Fruit fly (Drosophila melanogaster) whole organism, larva: ENCODE results near the gene CG14439.

Experiments
- noc ChIP-seq: fragments of 200-800 bp; sonication (Bioruptor generic); optimal IDR thresholded peaks from 3 replicates; lab custom pipeline; 2019; ENCODE audit warnings: missing biosample characterization, mild to moderate bottlenecking, missing genetic modification characterization, moderate library complexity

Gene CG14439

DNA sequence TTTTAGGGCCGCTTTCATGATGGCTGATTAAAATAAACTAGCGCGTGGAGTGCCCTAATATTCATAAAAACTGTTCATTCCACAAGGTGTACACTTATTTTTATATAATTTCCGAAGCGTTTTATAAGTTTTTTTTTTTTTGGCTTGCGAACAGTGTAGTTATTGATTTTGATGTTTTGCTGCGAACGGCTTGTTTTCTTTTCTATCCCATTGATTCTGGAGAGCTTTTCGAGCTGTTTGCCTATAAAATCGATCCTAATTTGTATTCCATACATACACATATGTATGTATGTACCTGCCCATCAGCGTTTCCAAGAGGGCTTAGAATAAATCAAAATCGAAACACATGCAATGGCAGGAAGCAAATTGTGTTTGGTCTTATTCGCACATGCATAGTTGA, 37.1 kb upstream of the CG14439 start:
- no peak for TF ChIP-seq noc (tag; lab: Kevin White, UChicago)

DNA sequence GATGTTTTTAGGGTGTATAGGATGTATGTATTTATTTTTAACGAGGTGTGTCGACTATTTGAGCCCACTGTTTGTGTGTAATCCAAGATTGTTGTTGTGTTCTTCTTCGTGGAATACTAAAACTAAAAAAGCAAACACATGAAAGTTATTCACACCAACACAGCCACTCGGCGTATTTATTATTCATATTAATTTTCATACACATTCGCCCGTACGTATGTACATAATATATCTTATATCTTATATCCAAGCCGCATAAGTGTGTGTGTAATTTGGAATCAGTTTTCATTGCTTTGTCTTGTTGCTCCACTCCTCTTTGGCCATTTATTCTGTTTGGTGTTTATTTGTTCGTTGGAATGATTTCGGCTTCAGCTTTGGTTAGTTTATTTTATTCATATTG, 36.7 kb upstream of the CG14439 start:
- TF ChIP-seq noc (tag; lab: Kevin White, UChicago) = no peak

DNA sequence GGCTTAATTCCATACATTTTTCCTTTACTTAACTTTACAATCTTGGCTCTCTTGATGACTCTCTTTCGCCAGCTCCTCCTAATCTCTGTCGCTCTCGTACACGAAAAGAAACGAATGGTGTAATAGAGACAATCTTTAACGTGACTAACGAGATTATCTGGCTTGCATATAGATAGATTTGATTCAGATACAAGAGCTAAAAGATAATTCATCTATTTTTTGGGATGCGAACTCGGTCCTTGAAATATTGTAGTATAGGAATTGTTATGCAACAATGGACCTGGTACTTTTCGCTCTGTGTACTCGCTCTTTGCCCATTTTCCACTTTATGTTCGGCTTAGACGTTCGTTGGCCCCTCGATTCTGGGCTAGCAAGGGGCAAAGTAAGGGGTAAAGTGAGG, 36.0 kb upstream of the CG14439 start:
- TF ChIP-seq noc (tag; lab: Kevin White, UChicago) = peak; percentile 58

DNA sequence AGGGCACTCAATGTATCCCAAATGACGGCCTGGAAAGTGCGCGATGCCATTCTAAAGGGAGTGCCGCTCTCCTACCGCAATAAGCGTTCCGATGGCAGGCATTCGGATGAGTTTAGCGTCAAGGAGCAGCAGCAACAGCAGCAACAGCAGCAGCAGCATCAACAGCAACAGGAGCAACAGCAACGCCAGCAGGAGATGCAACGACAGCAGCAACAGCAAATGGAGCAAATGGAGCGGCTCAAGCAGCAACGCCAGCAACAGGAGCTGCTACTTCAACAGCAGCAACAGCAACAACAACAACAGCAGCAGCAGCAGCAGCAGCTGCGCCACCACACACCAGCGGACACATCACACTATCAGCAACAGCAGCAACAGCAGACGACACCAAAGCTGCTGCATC, 31.2 kb upstream of the CG14439 start:
- no peak for TF ChIP-seq noc (tag; lab: Kevin White, UChicago)

DNA sequence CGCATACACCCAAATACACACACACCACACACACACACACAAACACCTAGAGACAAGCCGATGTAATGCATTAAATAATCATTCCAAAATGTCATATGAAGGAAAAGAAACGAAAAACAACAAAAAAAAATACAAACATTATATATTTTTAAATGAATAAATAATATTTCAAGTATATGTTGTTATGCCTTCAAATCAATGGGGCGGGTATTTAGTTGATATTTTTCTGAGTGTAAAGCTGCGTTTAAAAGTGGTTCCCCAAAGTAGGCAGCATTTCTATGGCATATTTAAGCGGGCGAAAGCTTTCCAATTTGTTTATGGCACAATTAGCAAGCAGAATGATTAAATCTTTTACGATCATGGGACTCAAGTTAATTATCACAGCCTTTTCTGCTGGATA, 28.1 kb upstream of the CG14439 start:
- peak; percentile 39 for TF ChIP-seq noc (tag; lab: Kevin White, UChicago)

DNA sequence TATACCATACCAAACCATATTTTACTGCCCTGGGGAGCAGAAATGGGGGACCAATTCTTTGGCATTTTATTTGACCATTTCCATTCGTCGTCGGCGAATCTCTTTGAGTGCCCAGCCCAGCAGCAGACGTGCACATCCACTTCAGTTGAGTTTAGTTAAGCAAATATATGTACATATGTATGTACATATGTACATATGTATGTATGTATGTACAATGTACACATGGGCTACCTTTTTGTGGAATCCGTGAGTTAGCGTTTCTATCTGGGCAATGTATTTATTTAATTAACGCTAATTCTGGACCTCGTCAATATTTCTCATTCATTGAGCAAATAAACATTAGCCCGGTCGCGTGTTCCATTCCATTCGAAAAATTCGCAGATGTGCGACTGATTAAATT, 27.4 kb upstream of the CG14439 start:
- no peak for TF ChIP-seq noc (tag; lab: Kevin White, UChicago)

DNA sequence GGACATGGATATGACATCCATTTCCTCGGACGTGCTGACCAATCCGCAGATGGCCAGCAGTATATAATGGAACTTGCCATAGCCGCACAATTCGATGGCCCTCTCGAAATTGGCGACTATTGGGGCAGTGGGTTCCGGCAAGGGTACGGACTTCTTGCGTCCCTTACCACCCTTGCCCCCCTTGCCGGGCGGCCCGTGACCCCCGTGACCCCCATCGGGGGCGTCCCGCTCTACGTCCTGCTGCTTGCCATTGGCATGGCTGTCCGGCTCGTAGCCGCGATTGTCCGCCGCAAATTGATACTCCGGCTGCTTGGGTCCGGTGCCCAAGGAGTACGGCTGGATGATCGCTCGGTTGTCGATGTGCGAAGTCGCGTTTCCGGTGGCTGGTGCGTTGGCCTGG, 23.7 kb upstream of the CG14439 start:
- TF ChIP-seq noc (tag; lab: Kevin White, UChicago) = no peak

DNA sequence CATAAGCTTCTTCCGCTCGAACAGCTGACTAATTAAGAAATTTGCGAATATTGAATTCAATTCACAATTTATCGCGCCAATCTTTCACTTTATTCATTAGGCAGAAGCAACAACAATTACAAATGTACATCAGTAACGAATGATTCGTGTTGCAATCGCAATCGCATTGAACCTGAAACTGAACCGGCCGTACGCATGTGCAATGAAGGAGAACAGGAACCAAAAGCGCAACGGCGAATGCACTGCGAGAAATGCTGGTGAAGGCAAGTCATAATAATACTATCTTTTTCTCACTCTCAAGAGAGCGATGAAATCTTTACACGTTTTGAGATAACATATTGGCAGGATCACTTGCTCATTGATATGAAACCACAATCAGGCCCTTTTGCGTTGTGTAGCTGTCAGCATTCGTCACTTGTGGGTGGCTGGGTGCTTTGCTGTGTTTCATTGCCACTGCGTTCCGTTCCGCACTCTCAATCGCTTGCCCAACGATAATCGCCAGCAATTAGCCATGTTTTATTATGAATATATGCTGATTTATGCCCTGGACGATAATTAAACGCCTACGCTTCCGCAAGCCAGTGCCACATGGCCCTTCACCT, 22.3 kb upstream of the CG14439 start:
- no peak for TF ChIP-seq noc (tag; lab: Kevin White, UChicago)

DNA sequence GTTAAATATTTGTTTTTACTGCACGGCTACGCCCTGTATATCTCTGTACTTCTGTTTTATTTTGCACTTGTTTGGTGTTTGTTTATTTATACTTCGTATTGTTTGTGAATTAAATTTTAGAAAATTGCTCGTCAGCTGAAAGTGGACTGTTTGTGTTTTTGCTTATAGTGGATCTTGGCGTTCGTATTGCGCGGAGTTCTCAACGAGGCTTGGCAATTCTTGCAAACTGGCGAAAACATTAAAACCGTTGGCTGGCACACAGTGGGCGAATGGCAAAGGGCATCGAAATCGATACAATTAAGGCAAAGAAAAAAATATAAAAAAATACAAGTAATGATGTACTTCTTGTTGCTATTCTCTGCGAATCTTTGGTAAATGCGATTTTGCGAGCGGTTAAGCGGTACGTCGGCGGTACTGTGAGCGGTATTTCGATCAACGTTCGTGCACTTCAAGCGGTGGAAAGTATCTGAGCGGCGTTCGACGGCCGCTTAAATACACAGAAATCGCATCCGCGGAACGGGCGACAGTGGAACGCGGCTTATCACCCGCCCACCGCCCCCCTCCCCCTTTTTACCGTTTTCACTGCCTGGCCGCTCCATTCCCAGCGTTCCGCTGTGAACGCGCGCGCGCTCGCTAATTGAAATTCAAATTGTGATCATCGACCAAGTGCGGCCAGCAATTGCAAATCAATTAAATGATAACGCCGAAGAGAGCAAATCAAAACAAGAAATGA, 20.4 kb upstream of the CG14439 start:
- no peak for TF ChIP-seq noc (tag; lab: Kevin White, UChicago)

DNA sequence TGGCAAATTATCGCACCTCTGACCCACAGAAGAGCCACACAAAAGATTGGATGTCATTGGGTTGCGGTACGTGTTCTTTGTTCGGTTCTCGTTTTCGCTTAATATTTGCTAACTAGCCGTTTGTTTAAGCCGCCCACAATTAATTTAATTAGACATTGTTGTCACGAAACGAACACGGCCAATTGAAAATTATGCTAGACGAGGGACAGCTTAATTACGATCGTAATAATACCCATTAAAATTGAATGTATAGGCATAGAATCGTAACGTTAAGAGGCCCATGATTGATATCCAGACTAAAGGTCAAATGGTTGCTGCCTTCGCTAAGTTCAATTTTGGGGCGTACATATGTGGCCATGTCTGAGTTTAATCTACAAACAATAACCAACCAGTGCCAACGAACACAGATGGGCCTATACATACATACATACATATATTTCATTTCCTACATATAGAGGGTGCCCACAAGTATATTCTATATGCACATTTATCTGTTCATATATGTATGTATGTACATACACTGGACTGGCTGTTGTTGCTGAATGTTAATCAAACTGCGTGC, 18.7 kb upstream of the CG14439 start:
- TF ChIP-seq noc (tag; lab: Kevin White, UChicago) = no peak

DNA sequence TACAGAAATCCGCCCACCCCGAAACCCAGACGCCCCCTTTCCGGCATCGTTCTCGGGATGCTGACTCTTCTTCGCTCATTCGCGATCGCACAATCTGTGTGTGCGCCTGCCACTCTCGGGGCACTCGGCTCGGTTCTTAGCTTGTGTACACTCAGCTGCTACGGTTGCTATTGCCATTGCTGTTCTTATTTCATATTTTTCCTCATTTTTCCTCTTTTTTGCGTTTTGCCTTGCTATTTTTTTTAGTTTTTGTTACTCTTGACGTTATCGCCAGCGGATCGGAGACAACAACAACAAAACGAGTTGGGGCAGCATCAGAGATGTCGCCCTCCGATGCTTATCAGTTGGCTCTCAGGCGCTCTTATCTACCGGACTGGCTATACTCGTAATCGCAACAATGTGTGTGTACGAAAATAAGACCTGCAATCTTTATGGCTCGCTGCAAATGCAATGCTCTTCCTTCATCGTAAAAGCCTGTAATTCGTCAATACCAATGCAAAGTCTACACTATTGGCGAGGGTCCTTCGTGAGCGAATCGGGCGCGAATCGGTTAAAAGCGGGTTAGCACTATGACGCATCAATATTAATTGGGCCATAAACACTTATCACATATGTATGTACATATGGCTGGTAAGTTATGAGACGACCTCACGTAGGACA, 16.6 kb upstream of the CG14439 start:
- TF ChIP-seq noc (tag; lab: Kevin White, UChicago) = peak; percentile 8

DNA sequence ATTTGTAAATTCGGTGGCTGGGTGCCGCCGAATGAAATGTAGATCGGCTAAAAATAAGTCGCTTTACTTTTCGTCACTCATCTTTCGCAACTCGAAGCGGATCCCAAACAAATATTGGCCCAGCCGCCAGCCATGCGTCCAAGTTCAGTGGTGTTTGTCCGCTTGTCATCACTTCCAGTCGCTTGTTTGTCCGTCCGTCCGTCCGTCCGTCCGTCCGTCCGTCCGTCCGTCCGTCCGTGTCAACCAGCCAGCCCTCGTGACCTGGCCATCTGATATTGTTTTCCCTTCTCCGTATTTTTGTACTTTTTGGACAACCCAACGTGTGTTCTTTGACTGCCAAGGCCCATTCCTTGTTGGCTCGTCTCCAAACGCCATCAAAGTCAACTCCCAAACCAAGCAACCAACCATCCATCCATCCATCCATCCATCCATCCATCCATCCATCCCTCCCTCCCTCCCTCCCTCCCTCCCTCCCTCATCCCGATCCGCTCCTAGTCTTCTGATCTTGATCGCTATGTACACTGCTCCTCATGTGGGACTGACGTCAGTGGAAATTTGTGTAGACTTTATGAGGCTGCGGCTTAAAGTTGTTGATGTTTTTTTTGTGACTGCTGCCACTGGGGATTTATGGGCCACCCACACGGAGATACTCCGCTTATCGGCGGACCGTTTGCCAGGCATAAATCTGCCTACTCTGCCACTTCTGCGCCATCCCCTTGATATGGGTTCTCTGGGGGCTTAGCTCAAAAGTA, 13.9 kb upstream of the CG14439 start:
- peak; percentile 86 for TF ChIP-seq noc (tag; lab: Kevin White, UChicago)

DNA sequence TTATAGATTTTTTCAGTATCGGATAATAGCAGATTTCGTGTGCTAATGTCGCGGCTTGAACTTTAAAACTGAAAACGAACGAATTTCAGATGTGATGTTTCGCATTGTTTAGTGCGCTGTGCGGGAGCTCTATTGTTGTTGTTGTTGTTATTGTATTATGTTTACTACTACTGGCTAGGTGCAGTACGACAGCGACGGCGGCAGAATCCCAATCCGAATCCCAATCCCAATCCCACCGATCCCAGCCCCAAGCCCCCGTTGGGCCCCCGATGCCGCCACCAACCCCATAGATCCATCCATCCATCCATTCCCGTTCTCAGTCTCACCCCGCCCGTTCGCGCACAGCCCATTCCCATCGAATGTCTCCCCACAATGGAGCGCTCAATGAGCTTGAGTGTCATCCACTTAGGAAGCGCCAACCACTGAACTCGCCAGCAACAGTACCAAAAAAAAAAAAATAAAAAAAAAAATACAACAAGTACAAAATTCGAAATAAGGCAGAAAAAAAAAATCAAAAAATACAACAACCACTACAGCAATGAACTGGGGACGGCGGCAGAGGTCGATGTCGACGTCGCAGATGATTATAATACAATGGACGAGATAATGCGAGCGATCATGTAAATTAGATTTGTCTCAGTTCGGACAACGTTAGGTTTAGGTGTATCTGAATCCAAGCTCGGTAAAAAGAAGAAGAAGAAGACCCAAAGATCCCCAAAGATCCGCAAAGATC, 7.2 kb upstream of the CG14439 start, which contains the start of gene CG3168:
Gene CG3168 (minus strand): TSS at position 51 of the 733 bp plus-strand sequence.
- no peak for TF ChIP-seq noc (tag; lab: Kevin White, UChicago)

DNA sequence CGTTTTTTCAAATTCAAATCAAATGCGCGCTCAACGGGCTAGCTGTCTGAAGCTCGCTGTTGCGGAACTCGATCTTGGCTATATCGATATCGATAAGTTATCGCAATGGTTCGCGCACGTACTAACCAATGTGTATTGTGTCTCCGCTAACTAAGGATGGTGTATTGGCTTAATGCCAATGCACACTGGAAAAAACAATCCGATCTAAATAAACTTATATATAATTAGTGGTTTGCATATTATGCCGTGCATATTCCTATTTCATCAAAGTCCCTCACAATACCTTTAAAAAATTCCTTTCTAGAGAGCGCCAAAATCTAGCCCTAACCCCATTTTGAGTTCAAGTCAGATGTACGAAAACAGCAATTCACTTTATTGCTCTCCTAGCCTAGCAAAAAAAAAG, 6.2 kb upstream of the CG14439 start:
- no peak for TF ChIP-seq noc (tag; lab: Kevin White, UChicago)

DNA sequence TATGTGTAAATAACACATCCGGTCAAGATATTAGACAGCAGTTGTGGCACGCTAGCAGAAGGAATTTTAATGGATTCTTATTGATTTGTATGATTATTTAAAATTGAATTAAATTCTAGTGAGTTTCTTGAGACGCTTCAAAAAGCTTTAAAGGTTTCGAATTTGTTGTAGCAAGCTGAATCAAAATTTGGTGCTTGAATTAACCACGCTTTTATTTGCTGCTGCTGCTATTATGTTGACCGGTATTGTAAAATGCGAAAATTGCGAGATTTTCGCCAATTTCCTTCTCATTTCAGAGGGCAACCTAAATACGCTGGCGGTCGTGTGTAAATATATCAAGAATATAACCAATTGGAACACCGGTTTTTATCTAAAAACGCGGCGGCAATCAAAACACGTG, 4.2 kb upstream of the CG14439 start:
- TF ChIP-seq noc (tag; lab: Kevin White, UChicago) = no peak
